Fruit fly (Drosophila melanogaster) whole organism, embryonic: ENCODE measurements around the gene Lasp.

Experiments
- Atf6 ChIP-seq: fragments of 200-800 bp; sonication (Bioruptor generic); IDR thresholded peaks from 2 replicates; pipeline ENCODE4 v1.3.6; 2022; ENCODE audit warnings: missing biosample characterization, missing genetic modification characterization
- Awh ChIP-seq: fragments of 200-800 bp; sonication (Bioruptor generic); IDR thresholded peaks from 2 replicates; pipeline ENCODE4, ENCODE4 v1.3.6; 2022; ENCODE audit warnings: missing biosample characterization, missing genetic modification characterization
- B-H2 ChIP-seq: fragments of 200-800 bp; sonication (Bioruptor generic); optimal IDR thresholded peaks from 2 replicates; lab custom pipeline; 2018; ENCODE audit warnings: missing biosample characterization, mild to moderate bottlenecking, missing genetic modification characterization
- Bdp1 ChIP-seq: fragments of 200-800 bp; sonication (Bioruptor generic); optimal IDR thresholded peaks from 3 replicates; lab custom pipeline; 2016; ENCODE audit warnings: missing biosample characterization, missing genetic modification characterization
- CG10959 ChIP-seq: fragments of 200-800 bp; sonication (Bioruptor generic); IDR thresholded peaks from 2 replicates; pipeline ENCODE4 v1.3.6; 2022; ENCODE audit warnings: missing biosample characterization, missing genetic modification characterization
- CG13287 ChIP-seq: fragments of 200-800 bp; sonication (Bioruptor generic); IDR thresholded peaks from 2 replicates; pipeline ENCODE4 v1.3.6; 2022; ENCODE audit warnings: missing biosample characterization, missing genetic modification characterization; ENCODE audit not compliant: partially characterized antibody
- CG13296 ChIP-seq: fragments of 200-800 bp; sonication (Bioruptor generic); optimal IDR thresholded peaks from 3 replicates; lab custom pipeline; 2018; ENCODE audit warnings: missing biosample characterization, mild to moderate bottlenecking, missing genetic modification characterization
- CG15696 ChIP-seq: fragments of 200-800 bp; sonication (Bioruptor generic); optimal IDR thresholded peaks from 2 replicates; lab custom pipeline; 2019; ENCODE audit warnings: missing biosample characterization, mild to moderate bottlenecking, missing genetic modification characterization, moderate library complexity
- CG18262 ChIP-seq: fragments of 200-800 bp; optimal IDR thresholded peaks from 3 replicates; lab custom pipeline; 2019; ENCODE audit warnings: missing biosample characterization, mild to moderate bottlenecking, missing genetic modification characterization, moderate library complexity
- CG2129 ChIP-seq: fragments of 200-800 bp; sonication (Bioruptor generic); IDR thresholded peaks from 2 replicates; pipeline ENCODE4 v1.3.6; 2022; ENCODE audit warnings: missing biosample characterization, missing genetic modification characterization; ENCODE audit not compliant: partially characterized antibody
- CG2678 ChIP-seq: fragments of 200-800 bp; sonication (Bioruptor generic); optimal IDR thresholded peaks from 3 replicates; lab custom pipeline; 2019; ENCODE audit warnings: missing biosample characterization, mild to moderate bottlenecking, missing genetic modification characterization, moderate library complexity
- CG31365 ChIP-seq: fragments of 200-800 bp; sonication (Bioruptor generic); optimal IDR thresholded peaks from 2 replicates; lab custom pipeline; 2018; ENCODE audit warnings: missing biosample characterization, mild to moderate bottlenecking, missing genetic modification characterization
- CG3281 ChIP-seq: fragments of 200-800 bp; sonication (Bioruptor generic); optimal IDR thresholded peaks from 3 replicates; lab custom pipeline; 2017; ENCODE audit warnings: missing biosample characterization, mild to moderate bottlenecking, missing genetic modification characterization
- CG4730 ChIP-seq: fragments of 200-800 bp; sonication (Bioruptor generic); IDR thresholded peaks from 2 replicates; pipeline ENCODE4 v1.3.6; 2022; ENCODE audit warnings: missing biosample characterization, missing genetic modification characterization
- CG6765 ChIP-seq: fragments of 200-800 bp; sonication (Bioruptor generic); optimal IDR thresholded peaks from 3 replicates; lab custom pipeline; 2017; ENCODE audit warnings: missing biosample characterization, mild to moderate bottlenecking, missing genetic modification characterization
- CG8924 ChIP-seq: fragments of 200-800 bp; optimal IDR thresholded peaks from 3 replicates; lab custom pipeline; 2019; ENCODE audit warnings: missing biosample characterization, mild to moderate bottlenecking, missing genetic modification characterization, moderate library complexity
- CHES-1-like ChIP-seq: fragments of 200-800 bp; sonication (Bioruptor generic); optimal IDR thresholded peaks from 2 replicates; lab custom pipeline; 2016; ENCODE audit warnings: missing biosample characterization, missing genetic modification characterization
- Dfd ChIP-seq, 2 experiments: fragments of >200 bp; optimal IDR thresholded peaks; 2 replicates each; lab custom pipeline; 2017; ENCODE audit warnings: missing biosample characterization in 2 of 2, missing genetic modification characterization in 2 of 2
- Elba2 ChIP-seq: fragments of 200-800 bp; sonication (Bioruptor generic); optimal IDR thresholded peaks from 3 replicates; lab custom pipeline; 2016; ENCODE audit warnings: missing biosample characterization, missing genetic modification characterization
- Fer1 ChIP-seq: fragments of 200-800 bp; sonication (Bioruptor generic); optimal IDR thresholded peaks from 2 replicates; lab custom pipeline; 2017; ENCODE audit warnings: missing biosample characterization, mild to moderate bottlenecking, missing genetic modification characterization
- Hr39 ChIP-seq: fragments of >200 bp; optimal IDR thresholded peaks from 2 replicates; lab custom pipeline; 2017
- Jarid2 ChIP-seq: fragments of 200-800 bp; sonication (Bioruptor generic); optimal IDR thresholded peaks from 3 replicates; lab custom pipeline; 2017; ENCODE audit warnings: mild to moderate bottlenecking, missing biosample characterization, missing genetic modification reagents, missing genetic modification characterization
- Nf-YB ChIP-seq: fragments of 200-800 bp; sonication (Bioruptor generic); optimal IDR thresholded peaks from 3 replicates; lab custom pipeline; 2019; ENCODE audit warnings: missing biosample characterization, mild to moderate bottlenecking, missing genetic modification characterization, moderate library complexity
- Oli ChIP-seq: fragments of 200-800 bp; sonication (Bioruptor generic); optimal IDR thresholded peaks from 2 replicates; lab custom pipeline; 2018; ENCODE audit warnings: missing biosample characterization, mild to moderate bottlenecking, missing genetic modification characterization, moderate library complexity
- Ptx1 ChIP-seq: fragments of 200-800 bp; sonication (Bioruptor generic); IDR thresholded peaks from 2 replicates; pipeline ENCODE4 v1.3.6; 2022; ENCODE audit warnings: missing biosample characterization, missing genetic modification characterization
- Sry-β ChIP-seq: fragments of 200-800 bp; sonication (Bioruptor generic); optimal IDR thresholded peaks from 2 replicates; lab custom pipeline; 2018; ENCODE audit warnings: missing biosample characterization, mild to moderate bottlenecking, missing genetic modification characterization, moderate library complexity
- Tbp ChIP-seq: fragments of >200 bp; optimal IDR thresholded peaks from 2 replicates; lab custom pipeline; 2018; ENCODE audit warnings: missing biosample characterization, missing genetic modification characterization
- az2 ChIP-seq: fragments of 200-800 bp; sonication (Bioruptor generic); optimal IDR thresholded peaks from 3 replicates; lab custom pipeline; 2016; ENCODE audit warnings: missing biosample characterization, missing genetic modification characterization
- bab2 ChIP-seq: fragments of 200-800 bp; sonication (Bioruptor generic); optimal IDR thresholded peaks from 2 replicates; lab custom pipeline; 2016; ENCODE audit warnings: missing biosample characterization, missing genetic modification characterization
- bsh ChIP-seq, 2 experiments: fragments of 200-800 bp; sonication (Bioruptor generic); optimal IDR thresholded peaks; 2 replicates each; lab custom pipeline; 2017 to 2018; ENCODE audit warnings: mild to moderate bottlenecking in 2 of 2, missing biosample characterization in 2 of 2, missing genetic modification characterization in 2 of 2, moderate library complexity in 1 of 2
- chm ChIP-seq: fragments of 200-800 bp; sonication (Bioruptor generic); IDR thresholded peaks from 2 replicates; pipeline ENCODE4 v1.3.6; 2022; ENCODE audit warnings: missing biosample characterization, missing genetic modification characterization
- corto ChIP-seq: fragments of 200-800 bp; sonication (Bioruptor generic); optimal IDR thresholded peaks from 2 replicates; lab custom pipeline; 2016; ENCODE audit warnings: missing biosample characterization, mild to moderate bottlenecking, missing genetic modification characterization, moderate library complexity
- crp ChIP-seq, 2 experiments: fragments of 200-800 bp; sonication (Bioruptor generic); optimal IDR thresholded peaks; 2 replicates in 1 of 2; 3 replicates in 1 of 2; lab custom pipeline; 2017; ENCODE audit warnings: missing biosample characterization in 2 of 2, missing genetic modification characterization in 2 of 2, mild to moderate bottlenecking in 1 of 2, moderate library complexity in 1 of 2
- dmrt99B ChIP-seq: fragments of 200-800 bp; sonication (Bioruptor generic); optimal IDR thresholded peaks from 2 replicates; lab custom pipeline; 2018; ENCODE audit warnings: missing biosample characterization, mild to moderate bottlenecking, missing genetic modification characterization, moderate library complexity
- ewg ChIP-seq: fragments of 200-800 bp; sonication (Bioruptor generic); optimal IDR thresholded peaks from 3 replicates; lab custom pipeline; 2017; ENCODE audit warnings: mild to moderate bottlenecking, missing biosample characterization, missing genetic modification reagents, missing genetic modification characterization
- hkb ChIP-seq, 2 experiments: fragments of 200-800 bp in 1 of 2; fragments of >200 bp in 1 of 2; sonication (Bioruptor generic) in 1 of 2; IDR thresholded peaks in 1 of 2; optimal IDR thresholded peaks in 1 of 2; 2 replicates each; pipeline versions ENCODE4 v1.3.6 to Lab custom; 2017 to 2022; ENCODE audit warnings: missing biosample characterization in 1 of 2, missing genetic modification characterization in 1 of 2
- klu ChIP-seq: fragments of 200-800 bp; sonication (Bioruptor generic); IDR thresholded peaks from 2 replicates; pipeline ENCODE4 v1.3.6; 2022; ENCODE audit warnings: missing biosample characterization, missing genetic modification characterization
- lab ChIP-seq: fragments of 200-800 bp; sonication (Bioruptor generic); optimal IDR thresholded peaks from 3 replicates; lab custom pipeline; 2017; ENCODE audit warnings: missing biosample characterization, missing genetic modification characterization, mild to moderate bottlenecking, moderate library complexity, missing genetic modification reagents
- lov ChIP-seq, 2 experiments: fragments of 200-800 bp in 1 of 2; fragments of >200 bp in 1 of 2; sonication (Bioruptor generic) in 1 of 2; IDR thresholded peaks in 1 of 2; optimal IDR thresholded peaks in 1 of 2; 2 replicates in 1 of 2; 3 replicates in 1 of 2; pipeline versions ENCODE4 v1.3.6 to Lab custom; 2017 to 2022; ENCODE audit warnings: missing biosample characterization in 1 of 2, missing genetic modification characterization in 1 of 2
- nerfin-1 ChIP-seq: fragments of 200-800 bp; sonication (Bioruptor generic); optimal IDR thresholded peaks from 3 replicates; lab custom pipeline; 2019; ENCODE audit warnings: missing biosample characterization, mild to moderate bottlenecking, missing genetic modification characterization, moderate library complexity
- nmo ChIP-seq: fragments of 200-800 bp; sonication (Bioruptor generic); optimal IDR thresholded peaks from 2 replicates; lab custom pipeline; 2018; ENCODE audit warnings: missing biosample characterization, mild to moderate bottlenecking, missing genetic modification characterization, moderate library complexity
- org-1 ChIP-seq: fragments of 200-800 bp; sonication (Bioruptor generic); optimal IDR thresholded peaks from 2 replicates; lab custom pipeline; 2017; ENCODE audit warnings: missing biosample characterization, missing genetic modification characterization
- phol ChIP-seq: fragments of 200-800 bp; sonication (Bioruptor generic); optimal IDR thresholded peaks from 3 replicates; lab custom pipeline; 2018; ENCODE audit warnings: missing biosample characterization, mild to moderate bottlenecking, missing genetic modification characterization, moderate library complexity
- salm ChIP-seq: fragments of 200-800 bp; sonication (Bioruptor generic); optimal IDR thresholded peaks from 2 replicates; lab custom pipeline; 2018; ENCODE audit warnings: missing biosample characterization, mild to moderate bottlenecking, missing genetic modification characterization
- stwl ChIP-seq: fragments of 200-800 bp; sonication (Bioruptor generic); optimal IDR thresholded peaks from 3 replicates; lab custom pipeline; 2018; ENCODE audit warnings: missing biosample characterization, mild to moderate bottlenecking, missing genetic modification characterization, moderate library complexity
- zen2 ChIP-seq: fragments of 200-800 bp; sonication (Bioruptor generic); IDR thresholded peaks from 3 replicates; pipeline ENCODE4 v1.3.6; 2022; ENCODE audit warnings: missing biosample characterization, missing genetic modification characterization; ENCODE audit not compliant: partially characterized antibody
- zf30C ChIP-seq: fragments of 200-800 bp; sonication (Bioruptor generic); optimal IDR thresholded peaks from 3 replicates; lab custom pipeline; 2018; ENCODE audit warnings: missing biosample characterization, mild to moderate bottlenecking, missing genetic modification characterization

Lasp gene

DNA sequence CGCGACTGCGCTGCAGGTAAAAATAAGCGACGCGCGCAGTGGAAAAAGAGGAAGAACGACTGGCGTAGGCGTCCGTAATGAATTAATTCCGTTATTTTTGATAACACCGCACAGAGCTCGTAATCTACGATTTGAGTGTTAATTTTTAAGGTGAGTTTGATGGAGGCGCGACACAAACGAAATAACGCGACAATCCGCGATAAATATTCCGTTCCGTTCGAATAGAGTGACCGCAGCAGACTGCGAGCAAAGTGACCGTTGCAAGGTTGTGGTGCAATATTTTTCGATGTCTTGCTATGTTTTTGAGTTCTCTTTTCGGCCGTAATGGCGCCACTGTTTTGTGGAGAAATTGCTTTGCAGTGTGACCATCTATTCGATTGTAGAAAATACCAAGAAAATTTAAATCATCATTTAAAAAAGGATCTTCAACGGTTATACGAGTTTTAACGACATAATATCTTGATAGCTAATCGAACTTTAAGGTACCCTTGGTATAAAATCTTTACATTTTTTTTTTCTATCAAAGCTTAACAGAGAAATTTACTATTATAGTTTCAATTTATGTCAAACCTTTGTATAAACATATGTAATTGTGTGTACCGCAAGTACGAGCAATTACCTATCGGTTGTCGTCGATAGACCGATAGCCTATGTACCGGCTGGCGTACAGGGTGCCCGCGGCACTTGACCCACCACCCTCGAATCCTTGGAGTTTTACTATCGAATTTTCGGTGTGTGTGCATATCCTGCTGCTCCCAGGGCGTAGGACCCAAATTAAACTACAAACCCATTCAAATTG, at the start of gene Lasp, which contains the start of the genes CG43954 and Dab (continued):
- no peak for TF ChIP-seq hkb (optimal IDR thresholded peaks at IDR 0.05; lab: Kevin White, UChicago)
- TF ChIP-seq hkb (GFP tag; IDR thresholded peaks at IDR 0.05; lab: Robert Waterston, UW) = peak; percentile 12; the same call in 1 of the 2 replicates
- peak; percentile 14 for TF ChIP-seq salm (tag; lab: Kevin White, UChicago)
- TF ChIP-seq CG3281 (GFP tag; lab: Kevin White, UChicago) = no peak
- no peak for TF ChIP-seq Nf-YB
- peak; percentile 35 for TF ChIP-seq phol
- peak; percentile 51 for TF ChIP-seq nmo
- no peak for TF ChIP-seq Oli (tag; lab: Kevin White, UChicago)
- peak; percentile 93 for TF ChIP-seq Jarid2 (GFP tag; lab: Kevin White, UChicago)
- TF ChIP-seq Fer1 = peak; percentile 59
- no peak for TF ChIP-seq klu (GFP tag; lab: Robert Waterston, UW)
- peak; percentile 24 for TF ChIP-seq CG18262 (tag; lab: Kevin White, UChicago)
- no peak for TF ChIP-seq bsh (GFP tag; optimal IDR thresholded peaks at IDR 0.05; lab: Kevin White, UChicago)
- TF ChIP-seq zf30C (GFP tag; lab: Kevin White, UChicago) = peak; percentile 37
- TF ChIP-seq Awh = peak; percentile 9; the same call in 1 of the 2 replicates
- TF ChIP-seq zen2 (GFP tag; lab: Robert Waterston, UW) = no peak
- TF ChIP-seq Ptx1 (GFP tag; lab: Robert Waterston, UW) = no peak
- no peak for TF ChIP-seq Bdp1 (GFP tag; lab: Kevin White, UChicago)
- peak; percentile 84 for TF ChIP-seq chm (GFP tag; lab: Robert Waterston, UW)
- peak; percentile 47 for TF ChIP-seq B-H2 (GFP tag; lab: Kevin White, UChicago)
- TF ChIP-seq bab2 (GFP tag; lab: Kevin White, UChicago) = no peak
- peak; percentile 70 for TF ChIP-seq Elba2 (GFP tag; lab: Kevin White, UChicago)
- peak; percentile 41 for TF ChIP-seq org-1
- peak; percentile 68 for TF ChIP-seq Atf6 (GFP tag; lab: Robert Waterston, UW)
- peak; percentile 55 for TF ChIP-seq CG13296
- peak; percentile 56 for TF ChIP-seq lab
- TF ChIP-seq nerfin-1 = peak; percentile 5
- peak; percentile 13 for TF ChIP-seq CG6765 (GFP tag; lab: Kevin White, UChicago)
- TF ChIP-seq CG2129 (GFP tag; lab: Robert Waterston, UW) = no peak
- peak; percentile 56 for TF ChIP-seq CG13287 (GFP tag; lab: Robert Waterston, UW)
- no peak for TF ChIP-seq CHES-1-like (GFP tag; lab: Kevin White, UChicago)
- peak; percentile 69 for TF ChIP-seq ewg (GFP tag; lab: Kevin White, UChicago)
- peak; percentile 32 for TF ChIP-seq CG31365 (tag; lab: Kevin White, UChicago)
- no peak for TF ChIP-seq lov (optimal IDR thresholded peaks at IDR 0.05; lab: Kevin White, UChicago)
- 0 out of 3 replicates have a peak, but pooled peaks have one; percentile 40 for TF ChIP-seq lov (GFP tag; IDR thresholded peaks at IDR 0.05; lab: Robert Waterston, UW)
- TF ChIP-seq CG4730 (GFP tag; lab: Robert Waterston, UW) = no peak
- no peak for TF ChIP-seq Dfd (GFP tag; optimal IDR thresholded peaks at IDR 0.05; lab: Kevin White, UChicago)
- TF ChIP-seq crp (GFP tag; optimal IDR thresholded peaks at IDR 0.05; lab: Kevin White, UChicago) = peak in 1 of 2 experiments; percentile 68
- no peak for TF ChIP-seq Hr39
- TF ChIP-seq Tbp (GFP tag; lab: Kevin White, UChicago) = no peak
- no peak for TF ChIP-seq CG15696 (tag; lab: Kevin White, UChicago)
- peak; percentile 18 for TF ChIP-seq CG2678
- TF ChIP-seq CG10959 = no peak
- peak; percentile 61 for TF ChIP-seq stwl (tag; lab: Kevin White, UChicago)
- peak; percentile 31 for TF ChIP-seq az2 (GFP tag; lab: Kevin White, UChicago)
- TF ChIP-seq CG8924 (tag; lab: Kevin White, UChicago) = peak; percentile 37
- peak; percentile 9 for TF ChIP-seq dmrt99B (tag; lab: Kevin White, UChicago)
- TF ChIP-seq corto (GFP tag; lab: Kevin White, UChicago) = no peak
- no peak for TF ChIP-seq Sry-β (GFP tag; lab: Kevin White, UChicago)
